Worm (Caenorhabditis elegans): ENCODE data around the gene ZK1251.3.

Gene ZK1251.3

DNA sequence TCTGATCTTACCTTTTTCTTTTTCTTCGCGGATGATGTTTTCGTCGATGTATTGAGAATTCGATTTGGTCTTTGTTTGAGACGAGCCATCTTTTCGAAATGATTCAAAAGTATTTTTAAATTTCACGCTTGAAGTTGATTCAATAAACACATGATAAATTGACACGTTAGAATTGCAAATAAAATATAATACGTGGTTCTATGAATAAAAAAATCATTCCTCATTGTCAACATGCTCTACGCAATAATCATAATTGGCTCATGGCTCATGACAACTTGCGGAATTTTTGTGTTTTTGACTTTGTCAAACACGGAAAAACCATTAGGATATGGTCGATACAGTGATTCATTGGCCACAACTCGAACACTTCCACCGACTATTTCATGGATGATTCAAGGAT, at the start of gene ZK1251.3, which contains the start of gene htas-1:
ZK1251.3 (plus strand) TSS at position 226 of the 400 bp plus-strand sequence.
htas-1 (minus strand) TSS at position 101 of the 400 bp plus-strand sequence.
- no peak for TF ChIP-seq tbx-2 (tag; optimal IDR thresholded peaks at IDR 0.05)
- TF ChIP-seq pha-4 (tag; optimal IDR thresholded peaks at IDR 0.05): no peak

DNA sequence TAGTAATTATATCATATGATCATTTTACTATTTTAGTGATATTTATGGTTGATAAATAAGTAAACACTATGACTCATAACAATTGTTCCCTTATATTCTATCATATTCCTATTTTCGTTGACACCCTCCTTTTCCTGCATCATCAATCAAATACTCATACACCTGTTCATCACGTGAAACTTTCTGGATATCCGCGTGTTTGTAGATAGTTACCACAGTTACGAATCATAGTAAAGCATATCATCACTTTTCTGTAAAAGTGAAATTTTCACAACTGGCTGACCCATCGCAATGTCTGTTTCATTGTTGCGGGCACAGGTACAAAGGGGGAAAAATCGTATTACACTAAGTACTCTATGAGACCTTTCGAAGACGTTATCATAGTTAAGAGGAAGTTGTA, 49.6 kb upstream of the ZK1251.3 start:
- TF ChIP-seq elt-3 (tag; optimal IDR thresholded peaks at IDR 0.05): peak in 1 of 3 experiments; percentile 2
- no peak for TF ChIP-seq sea-2 (GFP tag; optimal IDR thresholded peaks at IDR 0.05)
- TF ChIP-seq ceh-82 (tag; optimal IDR thresholded peaks at IDR 0.05): no peak
- no peak for TF ChIP-seq daf-12 (tag; optimal IDR thresholded peaks at IDR 0.05)

DNA sequence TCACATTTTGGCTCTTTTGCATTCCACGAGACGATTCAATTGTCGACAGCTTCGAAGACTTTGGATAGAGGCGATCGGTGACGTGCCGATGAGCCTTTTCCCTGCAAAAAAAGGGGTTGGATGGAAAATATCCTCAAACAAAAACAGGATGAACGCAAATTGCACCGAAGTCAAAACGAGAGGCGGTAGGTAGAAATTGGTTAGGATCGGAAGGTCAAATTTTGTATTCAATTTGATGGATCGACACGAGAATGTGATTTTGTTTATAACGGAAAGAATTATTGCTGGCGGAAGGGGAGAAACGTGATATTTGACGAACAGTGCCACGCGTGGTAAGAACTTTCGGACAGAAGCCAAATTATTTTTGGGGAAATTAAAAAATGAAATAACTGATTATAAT, 48.6 kb upstream of the ZK1251.3 start, which contains the start of gene mca-1:
mca-1 (minus strand) TSS at position 101 of the 400 bp plus-strand sequence.
- TF ChIP-seq tbx-2 (tag; optimal IDR thresholded peaks at IDR 0.05) (no peak), hmg-11 (tag; optimal IDR thresholded peaks at IDR 0.05) (no peak), elt-3 (tag; optimal IDR thresholded peaks at IDR 0.05) (no peak), lin-39 (tag; optimal IDR thresholded peaks at IDR 0.05) (no peak), ztf-11 (tag; optimal IDR thresholded peaks at IDR 0.05) (no peak), pqm-1 (tag; optimal IDR thresholded peaks at IDR 0.05) (no peak), nhr-11 (tag; optimal IDR thresholded peaks at IDR 0.05) (no peak), elt-1 (tag; optimal IDR thresholded peaks at IDR 0.05) (no peak), mml-1 (tag; optimal IDR thresholded peaks at IDR 0.05) (no peak), nhr-237 (tag; optimal IDR thresholded peaks at IDR 0.05) (no peak), nhr-28 (tag; optimal IDR thresholded peaks at IDR 0.05) (no peak), fos-1 (tag; optimal IDR thresholded peaks at IDR 0.05) (no peak), mdl-1 (tag; optimal IDR thresholded peaks at IDR 0.05) (no peak), nhr-12 (tag; optimal IDR thresholded peaks at IDR 0.05) (no peak), egl-27 (tag; optimal IDR thresholded peaks at IDR 0.05) (no peak), nhr-76 (tag; optimal IDR thresholded peaks at IDR 0.05) (no peak), nhr-43 (tag; optimal IDR thresholded peaks at IDR 0.05; ENCODE audit: poor library complexity, severe bottlenecking) (no peak), nhr-67 (tag; optimal IDR thresholded peaks at IDR 0.05) (no peak), zag-1 (tag; optimal IDR thresholded peaks at IDR 0.05) (no peak), elt-2 (tag; optimal IDR thresholded peaks at IDR 0.05) (no peak)

DNA sequence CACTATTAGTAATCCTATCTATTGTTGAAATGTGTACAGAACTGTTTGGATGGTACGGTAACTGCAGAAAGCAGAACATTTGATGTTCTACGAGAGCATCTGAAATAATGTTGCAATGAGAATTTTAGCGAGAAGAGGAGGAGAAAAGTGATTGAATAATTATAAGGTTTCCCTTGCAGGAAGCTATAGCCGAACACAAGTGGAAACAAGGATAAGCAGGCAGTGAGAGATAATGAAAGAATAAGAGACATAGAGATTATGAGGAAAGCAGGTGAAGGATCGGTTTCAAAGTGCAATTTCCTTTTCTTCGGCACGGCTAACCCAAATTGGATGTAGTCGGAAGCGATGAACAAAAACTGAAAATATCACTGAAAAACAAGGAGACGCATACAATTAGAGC, 41.5 kb upstream of the ZK1251.3 start, which contains the start of gene del-2:
del-2 (minus strand) TSS at position 101 of the 400 bp plus-strand sequence.
- no peak for TF ChIP-seq nhr-28 (tag; optimal IDR thresholded peaks at IDR 0.05)
- TF ChIP-seq aly-2 (tag; optimal IDR thresholded peaks at IDR 0.05): no peak
- TF ChIP-seq snpc-4 (tag; optimal IDR thresholded peaks at IDR 0.05): no peak
- TF ChIP-seq tbx-2 (tag; optimal IDR thresholded peaks at IDR 0.05): no peak
- TF ChIP-seq fos-1 (tag; optimal IDR thresholded peaks at IDR 0.05): no peak

DNA sequence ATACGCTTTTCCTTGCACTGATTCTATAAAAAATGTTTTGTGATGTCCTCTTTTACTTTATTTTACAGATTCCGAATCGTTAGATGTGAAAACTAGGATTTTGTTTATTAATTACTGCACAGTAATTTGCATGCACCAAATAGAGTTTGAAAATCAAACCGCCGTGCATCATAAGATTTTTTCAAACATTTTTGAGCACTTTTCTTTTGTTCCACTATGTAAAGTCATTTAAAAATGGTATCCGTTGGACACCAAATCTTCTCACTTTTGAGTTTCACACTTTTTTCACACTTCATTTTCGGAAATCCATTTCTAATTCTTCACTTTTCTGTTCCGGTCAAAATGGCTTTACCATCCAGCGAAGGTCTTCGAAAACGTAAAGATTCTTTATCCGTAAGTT, 40.3 kb upstream of the ZK1251.3 start, which contains the start of gene degl-2:
degl-2 (plus strand) TSS at position 301 of the 400 bp plus-strand sequence.
- TF ChIP-seq aly-2 (tag; optimal IDR thresholded peaks at IDR 0.05): no peak
- no peak for TF ChIP-seq tbx-2 (tag; optimal IDR thresholded peaks at IDR 0.05)
- no peak for TF ChIP-seq ceh-82 (tag; optimal IDR thresholded peaks at IDR 0.05)
- TF ChIP-seq unc-62 (GFP tag; optimal IDR thresholded peaks at IDR 0.05): no peak
- TF ChIP-seq nhr-43 (tag; optimal IDR thresholded peaks at IDR 0.05; ENCODE audit: poor library complexity, severe bottlenecking): no peak

DNA sequence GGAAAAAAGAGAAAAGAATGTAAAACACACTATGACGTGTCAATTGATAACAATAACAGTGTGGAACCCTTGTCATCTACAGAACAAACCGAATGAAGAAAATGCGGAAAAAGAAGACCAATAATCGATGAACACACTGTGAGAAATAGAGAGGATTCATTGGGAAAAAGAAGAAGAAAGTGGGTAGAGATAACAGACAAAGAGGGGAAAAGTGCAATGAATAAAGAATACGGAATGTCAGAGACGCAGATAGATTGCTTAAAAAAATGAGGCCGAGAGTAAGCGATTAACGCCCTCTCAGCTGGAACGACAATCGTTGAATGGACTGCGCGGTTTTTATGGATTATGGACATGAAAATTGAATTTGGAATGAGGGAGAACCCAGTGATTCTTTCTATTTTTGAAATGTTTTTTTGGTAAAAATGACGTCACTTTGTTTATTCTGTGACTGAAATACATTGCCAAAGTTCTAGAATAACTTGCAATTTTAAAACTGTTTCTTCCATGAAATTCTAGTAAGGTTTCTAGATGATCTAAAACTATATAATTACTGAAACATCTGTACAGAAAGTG, 35.6 kb upstream of the ZK1251.3 start, which contains the start of gene amph-1:
amph-1 (minus strand) TSS at position 85 of the 573 bp plus-strand sequence.
- no peak for TF ChIP-seq zag-1 (tag; optimal IDR thresholded peaks at IDR 0.05)
- TF ChIP-seq fkh-2 (tag; optimal IDR thresholded peaks at IDR 0.05): no peak
- no peak for TF ChIP-seq eor-1 (tag; optimal IDR thresholded peaks at IDR 0.05)
- TF ChIP-seq elt-3 (tag; optimal IDR thresholded peaks at IDR 0.05): peak in 1 of 3 experiments; percentile 2
- peak; percentile 45 for TF ChIP-seq elt-2 (tag; optimal IDR thresholded peaks at IDR 0.05)
- TF ChIP-seq hmg-11 (tag; optimal IDR thresholded peaks at IDR 0.05): peak; percentile 66
- TF ChIP-seq tbx-2 (tag; optimal IDR thresholded peaks at IDR 0.05): no peak
- TF ChIP-seq nhr-237 (tag; optimal IDR thresholded peaks at IDR 0.05): no peak
- TF ChIP-seq ceh-28 (tag; optimal IDR thresholded peaks at IDR 0.05): peak; percentile 52
- TF ChIP-seq unc-39 (tag; optimal IDR thresholded peaks at IDR 0.05): no peak
- TF ChIP-seq lin-39 (tag; optimal IDR thresholded peaks at IDR 0.05): peak; percentile 17
- TF ChIP-seq pha-4 (tag; optimal IDR thresholded peaks at IDR 0.05): peak; percentile 8
- TF ChIP-seq nhr-28 (tag; optimal IDR thresholded peaks at IDR 0.05): no peak
- peak; percentile 81 for TF ChIP-seq nhr-23 (tag; optimal IDR thresholded peaks at IDR 0.05)
- no peak for TF ChIP-seq ceh-16 (tag; optimal IDR thresholded peaks at IDR 0.05)
- TF ChIP-seq nhr-43 (tag; optimal IDR thresholded peaks at IDR 0.05; ENCODE audit: poor library complexity, severe bottlenecking): no peak
- no peak for TF ChIP-seq ama-1 (optimal IDR thresholded peaks at IDR 0.05)
- no peak for TF ChIP-seq ceh-82 (tag; optimal IDR thresholded peaks at IDR 0.05)
- no peak for TF ChIP-seq egl-5 (tag; optimal IDR thresholded peaks at IDR 0.05)
- no peak for TF ChIP-seq fkh-10 (GFP tag; optimal IDR thresholded peaks at IDR 0.05)
- TF ChIP-seq jun-1 (tag; optimal IDR thresholded peaks at IDR 0.05): no peak
- no peak for TF ChIP-seq daf-12 (tag; optimal IDR thresholded peaks at IDR 0.05)
- TF ChIP-seq nfya-1 (tag; optimal IDR thresholded peaks at IDR 0.05; ENCODE audit: insufficient read depth): peak; percentile 70
- no peak for TF ChIP-seq snpc-4 (tag; optimal IDR thresholded peaks at IDR 0.05)
- peak; percentile 17 for TF ChIP-seq pqm-1 (tag; optimal IDR thresholded peaks at IDR 0.05)
- peak; percentile 21 for TF ChIP-seq nhr-25 (tag; optimal IDR thresholded peaks at IDR 0.05)

Measured in whole organism, L3 larva.